Fruit fly (Drosophila melanogaster) whole organism, prepupa: ENCODE measurements around the gene for.
A peak's percentile ranks its signal among the peaks of the same experiment; 100 is the strongest.

Source experiments
- Blimp-1 ChIP-seq: fragments of 200-800 bp; sonication (Bioruptor generic); optimal IDR thresholded peaks from 3 replicates; lab custom pipeline; 2017; ENCODE audit warnings: missing biosample characterization, missing genetic modification characterization, mild to moderate bottlenecking, moderate library complexity, missing genetic modification reagents
- CG10631 ChIP-seq: fragments of 200-800 bp; sonication (Bioruptor generic); optimal IDR thresholded peaks from 2 replicates; lab custom pipeline; 2016; ENCODE audit warnings: missing biosample characterization, missing genetic modification characterization
- CG10669 ChIP-seq: fragments of 200-800 bp; sonication (Bioruptor generic); optimal IDR thresholded peaks from 3 replicates; lab custom pipeline; 2018; ENCODE audit warnings: missing biosample characterization, mild to moderate bottlenecking, missing genetic modification characterization, moderate library complexity
- CG11294 ChIP-seq: fragments of 200-800 bp; sonication (Bioruptor generic); IDR thresholded peaks from 2 replicates; pipeline ENCODE4 v1.3.6; 2022; ENCODE audit warnings: missing biosample characterization, missing genetic modification characterization
- CG11902 ChIP-seq: fragments of 200-800 bp; sonication (Bioruptor generic); optimal IDR thresholded peaks from 3 replicates; lab custom pipeline; 2016; ENCODE audit warnings: missing biosample characterization, missing genetic modification characterization
- CG15336 ChIP-seq: fragments of 200-800 bp; sonication (Bioruptor generic); IDR thresholded peaks from 2 replicates; pipeline ENCODE4 v1.3.6; 2022; ENCODE audit warnings: missing biosample characterization, missing genetic modification characterization
- CG4318 ChIP-seq: fragments of 200-800 bp; sonication (Bioruptor generic); optimal IDR thresholded peaks from 3 replicates; lab custom pipeline; 2017; ENCODE audit warnings: missing biosample characterization, mild to moderate bottlenecking, missing genetic modification characterization
- CG6163 ChIP-seq: fragments of 200-800 bp; sonication (Bioruptor generic); IDR thresholded peaks from 3 replicates; pipeline ENCODE4 v1.3.6; 2022; ENCODE audit warnings: missing biosample characterization, missing genetic modification characterization
- CG6276 ChIP-seq: fragments of 200-800 bp; sonication (Bioruptor generic); optimal IDR thresholded peaks from 2 replicates; lab custom pipeline; 2017; ENCODE audit warnings: missing biosample characterization, mild to moderate bottlenecking, missing genetic modification characterization
- CG6854 ChIP-seq: fragments of 200-800 bp; sonication (Bioruptor generic); optimal IDR thresholded peaks from 2 replicates; lab custom pipeline; 2017; ENCODE audit warnings: missing biosample characterization, mild to moderate bottlenecking, missing genetic modification characterization
- CG8119 ChIP-seq: fragments of 200-800 bp; sonication (Bioruptor generic); IDR thresholded peaks from 3 replicates; pipeline ENCODE4 v1.3.6; 2022; ENCODE audit warnings: missing biosample characterization, missing genetic modification characterization
- CG8319 ChIP-seq: fragments of 200-800 bp; sonication (Bioruptor generic); optimal IDR thresholded peaks from 3 replicates; lab custom pipeline; 2016; ENCODE audit warnings: missing biosample characterization, missing genetic modification characterization
- CG8632 ChIP-seq: fragments of 200-800 bp; sonication (Bioruptor generic); optimal IDR thresholded peaks from 3 replicates; lab custom pipeline; 2016; ENCODE audit warnings: missing biosample characterization, missing genetic modification characterization
- CG9139 ChIP-seq: fragments of 200-800 bp; sonication (Bioruptor generic); optimal IDR thresholded peaks from 3 replicates; lab custom pipeline; 2017; ENCODE audit warnings: missing biosample characterization, mild to moderate bottlenecking, missing genetic modification characterization
- Eip75B ChIP-seq: fragments of 200-800 bp; sonication (Bioruptor generic); optimal IDR thresholded peaks from 3 replicates; lab custom pipeline; 2016; ENCODE audit warnings: missing biosample characterization, missing genetic modification characterization
- Ets21C ChIP-seq: fragments of 200-800 bp; sonication (Bioruptor generic); optimal IDR thresholded peaks from 3 replicates; lab custom pipeline; 2016; ENCODE audit warnings: missing biosample characterization, missing genetic modification characterization
- Gug ChIP-seq: fragments of 200-800 bp; sonication (Bioruptor generic); IDR thresholded peaks from 2 replicates; pipeline ENCODE4 v1.3.6; 2022; ENCODE audit warnings: missing biosample characterization, missing genetic modification characterization
- Hr38 ChIP-seq: sonication (Bioruptor generic); optimal IDR thresholded peaks from 2 replicates; lab custom pipeline; 2016; ENCODE audit warnings: missing biosample characterization, missing genetic modification characterization
- Hr39 ChIP-seq: fragments of 200-800 bp; sonication (Bioruptor generic); optimal IDR thresholded peaks from 2 replicates; lab custom pipeline; 2016; ENCODE audit warnings: missing biosample characterization, missing genetic modification characterization
- Smox ChIP-seq: fragments of 200-800 bp; sonication (Bioruptor generic); optimal IDR thresholded peaks from 3 replicates; lab custom pipeline; 2016; ENCODE audit warnings: missing biosample characterization, missing genetic modification characterization
- Sox102F ChIP-seq: fragments of 200-800 bp; sonication (Bioruptor generic); optimal IDR thresholded peaks from 2 replicates; lab custom pipeline; 2016; ENCODE audit warnings: missing biosample characterization, mild to moderate bottlenecking, missing genetic modification characterization
- Sox14 ChIP-seq: fragments of 200-800 bp; sonication (Bioruptor generic); optimal IDR thresholded peaks from 3 replicates; lab custom pipeline; 2016; ENCODE audit warnings: missing biosample characterization, missing genetic modification characterization
- Sox15 ChIP-seq: fragments of 200-800 bp; sonication (Bioruptor generic); optimal IDR thresholded peaks from 3 replicates; lab custom pipeline; 2016; ENCODE audit warnings: missing biosample characterization, missing genetic modification characterization
- acj6 ChIP-seq: fragments of 200-800 bp; sonication (Bioruptor generic); optimal IDR thresholded peaks from 3 replicates; lab custom pipeline; 2016; ENCODE audit warnings: missing biosample characterization, missing genetic modification characterization
- cyc ChIP-seq: fragments of 200-800 bp; sonication (Bioruptor generic); optimal IDR thresholded peaks from 3 replicates; lab custom pipeline; 2016; ENCODE audit warnings: missing biosample characterization, missing genetic modification characterization
- dac ChIP-seq: fragments of 200-800 bp; sonication (Bioruptor generic); optimal IDR thresholded peaks from 2 replicates; lab custom pipeline; 2017; ENCODE audit warnings: missing biosample characterization, mild to moderate bottlenecking, missing genetic modification characterization
- dsx ChIP-seq: fragments of 200-800 bp; optimal IDR thresholded peaks from 3 replicates; lab custom pipeline; 2019; ENCODE audit warnings: missing biosample characterization, mild to moderate bottlenecking, missing genetic modification characterization, moderate library complexity; ENCODE audit not compliant: poor library complexity, severe bottlenecking
- eg ChIP-seq: fragments of 200-800 bp; sonication (Bioruptor generic); IDR thresholded peaks from 3 replicates; pipeline ENCODE4 v1.3.6; 2022; ENCODE audit warnings: missing biosample characterization, missing genetic modification characterization
- esn ChIP-seq: fragments of 200-800 bp; sonication (Bioruptor generic); optimal IDR thresholded peaks from 2 replicates; lab custom pipeline; 2016; ENCODE audit warnings: missing biosample characterization, mild to moderate bottlenecking, missing genetic modification characterization, moderate library complexity
- fd85E ChIP-seq: fragments of 200-800 bp; sonication (Bioruptor generic); optimal IDR thresholded peaks from 3 replicates; lab custom pipeline; 2016; ENCODE audit warnings: missing biosample characterization, missing genetic modification characterization
- lz ChIP-seq: fragments of 200-800 bp; sonication (Bioruptor generic); optimal IDR thresholded peaks from 3 replicates; lab custom pipeline; 2016; ENCODE audit warnings: missing biosample characterization, missing genetic modification characterization
- spab ChIP-seq: fragments of 200-800 bp; sonication (Bioruptor generic); optimal IDR thresholded peaks from 2 replicates; lab custom pipeline; 2017; ENCODE audit warnings: missing biosample characterization, mild to moderate bottlenecking, missing genetic modification characterization, missing genetic modification reagents
- svp ChIP-seq: fragments of 200-800 bp; sonication (Bioruptor generic); peaks from one replicate; lab custom pipeline; 2016; ENCODE audit warnings: missing biosample characterization, missing genetic modification characterization
- topi ChIP-seq: fragments of 200-800 bp; sonication (Bioruptor generic); optimal IDR thresholded peaks from 3 replicates; lab custom pipeline; 2016; ENCODE audit warnings: missing biosample characterization, missing genetic modification characterization
- vri ChIP-seq: fragments of 200-800 bp; sonication (Bioruptor generic); optimal IDR thresholded peaks from 3 replicates; lab custom pipeline; 2016; ENCODE audit warnings: missing biosample characterization, mild to moderate bottlenecking, missing genetic modification characterization

The for gene

DNA sequence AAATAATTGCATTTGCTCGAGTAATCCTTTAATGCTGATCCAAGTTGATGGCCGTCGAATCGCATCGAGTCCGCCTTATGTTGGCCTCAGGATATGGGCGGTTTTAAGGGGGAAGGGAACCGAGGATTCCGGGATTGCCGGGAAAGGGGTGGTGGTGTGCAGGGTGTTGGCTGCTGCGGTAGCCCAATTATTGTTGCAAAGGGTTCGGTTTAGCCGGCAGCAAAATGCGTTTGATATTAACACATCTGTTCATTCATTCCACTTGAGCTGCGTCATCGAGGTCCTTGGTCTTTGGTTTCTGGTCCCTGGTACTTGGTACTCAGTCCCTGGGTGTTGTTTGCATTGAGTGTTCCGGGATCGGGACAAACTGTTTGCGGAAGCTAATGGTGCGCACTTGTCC lies 24.6 kb upstream of the for start:
- TF ChIP-seq Smox (GFP tag; lab: Kevin White, UChicago), result no peak
- TF ChIP-seq lz (GFP tag; lab: Kevin White, UChicago), result no peak
- TF ChIP-seq Blimp-1 (GFP tag; lab: Kevin White, UChicago), result no peak
- no peak for TF ChIP-seq CG11902 (GFP tag; lab: Kevin White, UChicago)
- no peak for TF ChIP-seq acj6
- TF ChIP-seq Gug (GFP tag; lab: Robert Waterston, UW), result no peak
- TF ChIP-seq spab, result no peak
- TF ChIP-seq Sox15 (GFP tag; lab: Kevin White, UChicago), result no peak
- TF ChIP-seq CG6854 (GFP tag; lab: Kevin White, UChicago), result no peak
- no peak for TF ChIP-seq Ets21C (GFP tag; lab: Kevin White, UChicago)
- TF ChIP-seq CG10669 (GFP tag; lab: Kevin White, UChicago), result no peak
- TF ChIP-seq Sox14 (GFP tag; lab: Kevin White, UChicago), result no peak
- TF ChIP-seq vri (GFP tag; lab: Kevin White, UChicago), result no peak
- no peak for TF ChIP-seq CG6163 (GFP tag; lab: Robert Waterston, UW)

DNA sequence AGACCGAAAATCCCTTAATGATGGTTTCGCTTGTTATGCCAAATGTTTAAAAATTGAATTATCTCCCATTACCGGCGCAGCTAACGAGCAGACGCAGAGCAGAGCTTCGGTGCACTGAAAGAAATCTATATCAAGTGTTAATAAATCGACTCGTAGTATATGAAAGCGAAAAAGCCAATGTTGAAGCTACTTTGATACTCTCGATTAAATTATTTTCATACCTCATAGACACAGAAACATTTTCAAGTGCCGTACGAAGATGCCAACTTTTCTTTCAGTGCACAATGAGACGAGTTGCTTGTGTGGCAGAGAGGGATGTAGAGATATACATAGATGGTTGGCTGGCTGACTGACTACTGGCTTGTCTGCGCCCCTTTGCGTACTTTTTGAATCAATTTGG lies 19.0 kb upstream of the for start:
- TF ChIP-seq svp (GFP tag; lab: Kevin White, UChicago) (peak; percentile 29), CG10669 (GFP tag; lab: Kevin White, UChicago) (no peak), cyc (GFP tag; lab: Kevin White, UChicago) (no peak), CG10631 (GFP tag; lab: Kevin White, UChicago) (no peak)

DNA sequence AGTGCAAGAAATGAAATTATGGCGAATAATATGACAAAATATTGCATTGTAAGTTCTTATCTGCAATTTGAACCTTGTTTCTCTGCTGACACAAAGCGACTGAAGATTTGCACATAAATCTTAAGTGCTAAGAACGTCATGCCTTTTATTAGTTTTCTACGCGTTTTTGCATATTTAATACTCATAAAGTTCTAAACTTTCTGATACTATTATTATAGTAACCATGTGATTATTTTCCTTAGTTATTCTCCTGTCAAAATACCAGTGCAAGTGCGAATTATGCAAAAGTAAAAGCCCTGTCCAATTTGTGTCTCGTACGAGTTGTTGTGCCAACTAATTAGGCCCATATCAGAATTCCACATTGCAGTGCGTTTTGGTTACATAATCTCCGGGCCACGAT lies 13.7 kb upstream of the for start, which contains the start of gene Sfp24Bc:
Gene Sfp24Bc, minus strand, starts transcription at position 101 of the 400 bp plus-strand sequence.
- TF ChIP-seq Sox102F (GFP tag; lab: Kevin White, UChicago) (no peak), svp (GFP tag; lab: Kevin White, UChicago) (peak; percentile 40), Sox14 (GFP tag; lab: Kevin White, UChicago) (no peak), CG8319 (GFP tag; lab: Kevin White, UChicago) (no peak), acj6 (no peak), eg (GFP tag; lab: Robert Waterston, UW) (no peak)
- TF ChIP-seq, all 60 proteins: peak for 1

DNA sequence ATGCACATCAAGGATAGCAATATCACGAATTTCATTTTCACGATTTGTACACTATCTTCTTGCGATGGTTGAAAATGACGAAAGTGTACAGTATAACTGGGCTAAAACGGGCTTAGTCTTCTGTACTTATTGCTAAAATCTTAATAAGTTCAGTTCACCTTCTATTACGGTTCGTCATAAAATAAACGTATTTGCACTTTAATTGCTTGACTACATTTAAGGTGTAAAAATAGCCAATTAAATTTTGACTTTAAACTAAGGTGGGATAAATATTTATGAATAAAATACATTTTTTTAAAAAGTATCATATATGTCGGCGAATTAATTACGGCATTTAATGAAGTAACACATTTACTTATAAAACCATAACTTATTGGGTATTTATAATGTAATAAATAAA lies 12.9 kb upstream of the for start, which contains the start of gene Sfp24Bb:
Gene Sfp24Bb, minus strand, starts transcription at position 101 of the 400 bp plus-strand sequence.
- TF ChIP-seq dac (GFP tag; lab: Kevin White, UChicago), result no peak
- TF ChIP-seq Eip75B (GFP tag; lab: Kevin White, UChicago), result no peak
- TF ChIP-seq CG15336 (GFP tag; lab: Robert Waterston, UW), result no peak
- TF ChIP-seq Sox15 (GFP tag; lab: Kevin White, UChicago), result no peak
- TF ChIP-seq dsx (GFP tag; lab: Kevin White, UChicago), result no peak
- TF ChIP-seq spab, result no peak

DNA sequence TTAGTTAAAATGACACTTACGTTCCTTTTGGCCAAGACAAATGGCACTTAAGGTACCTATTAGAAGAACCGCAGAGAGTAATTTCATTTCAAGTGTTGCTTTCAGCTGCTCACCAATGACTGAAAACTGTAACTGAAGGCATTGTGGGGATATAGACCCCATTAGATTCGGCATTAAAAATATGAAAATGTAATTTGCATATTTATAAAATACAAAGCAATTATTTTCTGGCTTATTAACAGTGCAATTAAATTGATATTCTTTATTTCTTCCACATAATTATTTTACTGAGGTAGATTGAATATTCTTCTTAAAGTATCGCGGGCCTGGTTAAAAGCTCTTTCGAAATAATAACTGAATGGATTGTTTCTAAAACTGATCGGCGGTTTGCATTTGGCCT lies 12.3 kb upstream of the for start, which contains the start of gene Sfp24Bd:
Gene Sfp24Bd, minus strand, starts transcription at position 101 of the 400 bp plus-strand sequence.
- TF ChIP-seq fd85E (no peak), CG4318 (no peak), CG6276 (GFP tag; lab: Kevin White, UChicago) (no peak), Hr38 (GFP tag; lab: Kevin White, UChicago) (no peak), CG8632 (GFP tag; lab: Kevin White, UChicago) (no peak), CG9139 (GFP tag; lab: Kevin White, UChicago) (no peak), dac (GFP tag; lab: Kevin White, UChicago) (no peak), CG8119 (GFP tag; lab: Robert Waterston, UW) (no peak), Eip75B (GFP tag; lab: Kevin White, UChicago) (no peak), topi (GFP tag; lab: Kevin White, UChicago) (no peak), CG11294 (no peak), esn (no peak), CG11902 (GFP tag; lab: Kevin White, UChicago) (no peak), Hr39 (no peak)
